Fruit fly (Drosophila melanogaster): ENCODE data around the gene CG3225.

Gene CG3225

DNA sequence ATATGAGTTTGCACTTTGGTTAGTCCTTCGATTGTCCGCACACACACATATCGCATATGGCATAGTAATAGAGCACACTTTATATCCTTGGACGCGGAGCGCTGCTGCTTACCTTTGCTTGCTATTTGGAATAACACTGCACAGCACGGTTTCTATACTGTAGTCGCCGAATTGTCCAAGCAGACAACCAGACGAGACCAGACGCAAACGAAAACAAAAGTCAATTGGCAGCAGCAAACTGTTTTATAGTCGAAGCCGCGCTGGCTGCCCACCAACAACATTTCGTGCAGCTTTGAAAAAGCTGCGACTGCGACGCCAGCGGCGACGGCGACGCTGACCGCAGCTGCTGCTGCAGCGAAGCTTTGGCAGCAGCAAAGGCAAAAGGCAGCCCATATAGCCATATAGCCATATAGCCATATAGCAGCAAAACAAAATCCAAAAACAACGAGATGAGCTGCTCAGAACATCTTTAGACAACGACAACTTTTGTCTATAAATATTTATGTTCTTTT, 16.3 kb downstream of the CG3225 start, which contains the start of gene slf:
slf (minus strand) TSS at position 219 of the 512 bp plus-strand sequence.
- TF ChIP-seq tio (GFP tag; optimal IDR thresholded peaks at IDR 0.05), result no peak
- no peak for TF ChIP-seq Antp (GFP tag; optimal IDR thresholded peaks at IDR 0.05)
- TF ChIP-seq Med (GFP tag), result peak; percentile 82
- TF ChIP-seq Chrac-16 (GFP tag; optimal IDR thresholded peaks at IDR 0.05), result no peak
- no peak for TF ChIP-seq fd96Cb (tag; optimal IDR thresholded peaks at IDR 0.05)
- TF ChIP-seq ro (GFP tag; IDR thresholded peaks at IDR 0.05), result no peak
- TF ChIP-seq Max (GFP tag; optimal IDR thresholded peaks at IDR 0.05), result no peak
- 0 out of 3 replicates have a peak, but pooled peaks have one; percentile 7 for TF ChIP-seq Dbx (GFP tag; IDR thresholded peaks at IDR 0.05)
- TF ChIP-seq Adf1 (GFP tag; IDR thresholded peaks at IDR 0.05), result peak; percentile 92
- TF ChIP-seq CG18764 (GFP tag; optimal IDR thresholded peaks at IDR 0.05), result no peak
- no peak for TF ChIP-seq dati (GFP tag; IDR thresholded peaks at IDR 0.05)
- TF ChIP-seq inv (GFP tag; IDR thresholded peaks at IDR 0.05; ENCODE audit: partially characterized antibody), result peak; percentile 10; the same call in 1 of the 2 replicates
- TF ChIP-seq Jarid2 (GFP tag; optimal IDR thresholded peaks at IDR 0.05), result peak; percentile 18
- 0 out of 2 replicates have a peak, but pooled peaks have one; percentile 16 for TF ChIP-seq vvl (GFP tag; IDR thresholded peaks at IDR 0.05)
- TF ChIP-seq lilli (GFP tag; optimal IDR thresholded peaks at IDR 0.05), result peak; percentile 17
- no peak for TF ChIP-seq CG18619 (GFP tag; optimal IDR thresholded peaks at IDR 0.05)
- no peak for TF ChIP-seq CG3847 (GFP tag; IDR thresholded peaks at IDR 0.05)
- no peak for TF ChIP-seq gro (GFP tag; optimal IDR thresholded peaks at IDR 0.05)
- TF ChIP-seq slp2 (GFP tag; optimal IDR thresholded peaks at IDR 0.05), result no peak
- TF ChIP-seq chinmo (GFP tag; IDR thresholded peaks at IDR 0.05; ENCODE audit: partially characterized antibody), result peak; percentile 93
- TF ChIP-seq Xbp1 (GFP tag; optimal IDR thresholded peaks at IDR 0.05), result no peak
- TF ChIP-seq ac (GFP tag; optimal IDR thresholded peaks at IDR 0.05), result no peak
- no peak for TF ChIP-seq CG10321 (GFP tag; IDR thresholded peaks at IDR 0.05)
- TF ChIP-seq ci (GFP tag; IDR thresholded peaks at IDR 0.05), result 0 out of 3 replicates have a peak, but pooled peaks have one; percentile 22
- TF ChIP-seq CG4854 (GFP tag; optimal IDR thresholded peaks at IDR 0.05), result no peak
- TF ChIP-seq ftz-f1 (GFP tag; optimal IDR thresholded peaks at IDR 0.05), result peak; percentile 1
- TF ChIP-seq exex (tag; optimal IDR thresholded peaks at IDR 0.05), result no peak
- TF ChIP-seq ham (GFP tag; IDR thresholded peaks at IDR 0.05), result no peak
- TF ChIP-seq Blimp-1 (GFP tag; optimal IDR thresholded peaks at IDR 0.05), result peak; percentile 93
- peak; percentile 84 for TF ChIP-seq CG13894 (tag; optimal IDR thresholded peaks at IDR 0.05)
- no peak for TF ChIP-seq crp (GFP tag; optimal IDR thresholded peaks at IDR 0.05)
- no peak for TF ChIP-seq CG32767 (GFP tag; IDR thresholded peaks at IDR 0.05)
- no peak for TF ChIP-seq CG9609 (GFP tag; optimal IDR thresholded peaks at IDR 0.05)
- TF ChIP-seq D19B (GFP tag; optimal IDR thresholded peaks at IDR 0.05), result no peak
- TF ChIP-seq sima (GFP tag; optimal IDR thresholded peaks at IDR 0.05), result no peak
- no peak for TF ChIP-seq Taf1 (GFP tag; IDR thresholded peaks at IDR 0.05)

DNA sequence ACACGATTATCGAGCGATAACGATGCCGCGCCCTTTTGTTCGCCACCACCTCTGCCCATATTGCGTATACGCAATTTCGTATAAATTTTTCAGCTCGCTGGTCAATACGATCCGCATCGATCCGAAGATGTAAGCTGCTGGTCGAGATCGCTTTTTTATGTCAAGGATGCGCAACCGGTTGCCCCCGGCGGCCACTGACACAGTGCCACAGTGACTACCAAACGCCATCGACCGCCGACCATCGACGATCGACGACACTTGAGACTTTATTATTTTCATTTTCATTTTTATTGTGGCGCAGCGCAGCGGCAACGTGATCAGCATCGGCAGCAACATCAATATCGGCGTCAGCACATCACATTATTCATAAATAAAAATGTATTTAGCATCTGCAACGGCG, 18.0 kb downstream of the CG3225 start:
- no peak for TF ChIP-seq twi (tag; optimal IDR thresholded peaks at IDR 0.05)
- peak; percentile 4; the same call in 1 of the 3 replicates for TF ChIP-seq CG11456 (GFP tag; IDR thresholded peaks at IDR 0.05)
- no peak for TF ChIP-seq CG12744 (GFP tag; optimal IDR thresholded peaks at IDR 0.05)
- TF ChIP-seq Med (GFP tag), result peak; percentile 47
- no peak for TF ChIP-seq CG8281 (tag; optimal IDR thresholded peaks at IDR 0.05)
- 0 out of 3 replicates have a peak, but pooled peaks have one; percentile 26 for TF ChIP-seq ci (GFP tag; IDR thresholded peaks at IDR 0.05)
- TF ChIP-seq CG8388 (GFP tag; optimal IDR thresholded peaks at IDR 0.05), result peak; percentile 9
- TF ChIP-seq chinmo (GFP tag; IDR thresholded peaks at IDR 0.05; ENCODE audit: partially characterized antibody), result 0 out of 4 replicates have a peak, but pooled peaks have one; percentile 25

All from whole organism, embryonic.